Fruit fly (Drosophila melanogaster) whole organism, larva: Measurements from ENCODE around the gene CG17746.

Experiments used
- noc ChIP-seq: fragments of 200-800 bp; sonication (Bioruptor generic); optimal IDR thresholded peaks from 3 replicates; lab custom pipeline; 2019; ENCODE audit warnings: missing biosample characterization, mild to moderate bottlenecking, missing genetic modification characterization, moderate library complexity

Gene CG17746

DNA sequence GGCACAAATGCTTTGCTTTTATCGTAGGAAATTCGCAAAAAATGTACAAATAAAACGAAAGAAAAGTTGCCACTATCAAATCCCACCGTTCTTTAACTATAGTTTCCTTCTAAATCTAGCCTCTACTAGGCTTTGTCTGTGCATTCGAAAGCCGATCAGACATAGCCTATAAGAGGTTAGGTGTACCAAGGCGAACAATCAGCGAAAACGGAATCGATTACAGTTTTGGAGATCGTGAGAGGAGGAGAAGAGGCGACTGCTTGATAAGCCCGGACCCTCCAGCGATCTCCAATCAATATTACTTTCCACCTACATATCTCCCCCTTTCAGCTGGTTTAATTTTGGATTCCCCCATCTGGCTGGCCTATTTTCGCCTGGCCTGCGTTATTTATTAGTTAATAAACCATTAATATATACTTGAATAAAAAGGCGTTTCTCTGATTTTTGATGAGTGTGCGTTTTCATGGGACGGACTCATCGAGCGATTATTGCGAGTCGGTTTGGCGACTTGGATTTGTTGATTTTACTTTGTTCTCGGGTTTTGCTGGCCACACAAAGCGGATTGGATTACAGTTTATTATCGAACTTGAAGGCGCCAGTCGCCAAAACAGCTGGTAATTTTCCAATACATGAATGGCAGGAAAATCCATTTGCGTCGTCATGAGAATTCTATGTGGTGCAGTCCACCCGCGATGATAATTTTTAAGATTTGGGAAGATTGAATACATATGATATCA lies 11.7 kb upstream of the CG17746 start:
- no peak for TF ChIP-seq noc (tag; lab: Kevin White, UChicago)

DNA sequence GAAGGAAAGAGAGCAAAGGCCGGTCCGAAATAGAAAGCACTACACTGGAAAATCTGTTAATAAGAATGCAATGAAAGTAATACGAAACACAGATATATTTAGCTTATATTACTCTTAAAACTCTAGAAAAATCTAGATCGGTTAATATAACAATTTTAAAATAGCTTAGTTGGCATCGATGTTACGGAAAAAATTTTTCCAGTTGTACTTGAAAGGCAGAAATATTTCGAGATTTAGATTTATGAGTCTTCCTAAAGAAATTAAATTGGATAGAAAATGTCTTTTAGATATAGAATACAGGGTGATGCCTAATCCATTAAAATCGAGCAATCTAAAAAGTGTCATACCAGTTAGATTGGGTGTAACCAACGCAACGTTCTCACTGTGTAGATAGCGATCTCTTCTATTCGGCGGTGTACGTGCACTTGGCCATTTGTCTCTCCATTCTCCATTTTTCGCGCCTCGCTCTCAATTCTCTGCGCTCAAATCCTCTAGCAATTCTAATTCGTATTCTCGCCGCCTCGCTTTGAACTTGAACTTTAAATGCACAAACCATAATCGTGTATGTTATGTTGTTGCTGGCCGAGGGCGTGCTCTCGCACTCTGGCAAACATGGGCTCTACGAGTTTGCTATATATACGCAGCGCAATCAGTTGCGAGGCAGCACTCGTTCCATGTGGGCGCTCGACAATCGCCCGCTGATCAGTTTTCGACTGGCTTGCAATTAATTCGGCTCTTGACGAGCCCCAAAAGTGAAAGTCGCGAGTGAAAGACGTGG lies 10.8 kb upstream of the CG17746 start:
- TF ChIP-seq noc (tag; lab: Kevin White, UChicago) = peak; percentile 98

DNA sequence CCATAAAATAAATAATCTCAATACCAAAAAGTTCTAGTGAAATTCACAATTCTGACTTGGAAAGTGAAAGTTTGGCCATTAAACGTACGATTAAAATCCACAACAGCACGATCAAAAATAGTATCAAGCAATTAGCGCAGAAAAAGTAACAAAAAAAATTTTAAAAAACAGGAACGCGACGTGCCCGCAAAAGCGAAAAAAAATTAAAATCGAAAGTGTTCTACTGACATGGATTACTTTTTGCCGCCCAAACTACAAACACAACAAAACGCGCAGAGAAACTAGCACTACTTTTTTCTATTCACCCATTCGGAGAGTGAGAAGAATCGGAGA lies 10.3 kb upstream of the CG17746 start:
- TF ChIP-seq noc (tag; lab: Kevin White, UChicago) = no peak

DNA sequence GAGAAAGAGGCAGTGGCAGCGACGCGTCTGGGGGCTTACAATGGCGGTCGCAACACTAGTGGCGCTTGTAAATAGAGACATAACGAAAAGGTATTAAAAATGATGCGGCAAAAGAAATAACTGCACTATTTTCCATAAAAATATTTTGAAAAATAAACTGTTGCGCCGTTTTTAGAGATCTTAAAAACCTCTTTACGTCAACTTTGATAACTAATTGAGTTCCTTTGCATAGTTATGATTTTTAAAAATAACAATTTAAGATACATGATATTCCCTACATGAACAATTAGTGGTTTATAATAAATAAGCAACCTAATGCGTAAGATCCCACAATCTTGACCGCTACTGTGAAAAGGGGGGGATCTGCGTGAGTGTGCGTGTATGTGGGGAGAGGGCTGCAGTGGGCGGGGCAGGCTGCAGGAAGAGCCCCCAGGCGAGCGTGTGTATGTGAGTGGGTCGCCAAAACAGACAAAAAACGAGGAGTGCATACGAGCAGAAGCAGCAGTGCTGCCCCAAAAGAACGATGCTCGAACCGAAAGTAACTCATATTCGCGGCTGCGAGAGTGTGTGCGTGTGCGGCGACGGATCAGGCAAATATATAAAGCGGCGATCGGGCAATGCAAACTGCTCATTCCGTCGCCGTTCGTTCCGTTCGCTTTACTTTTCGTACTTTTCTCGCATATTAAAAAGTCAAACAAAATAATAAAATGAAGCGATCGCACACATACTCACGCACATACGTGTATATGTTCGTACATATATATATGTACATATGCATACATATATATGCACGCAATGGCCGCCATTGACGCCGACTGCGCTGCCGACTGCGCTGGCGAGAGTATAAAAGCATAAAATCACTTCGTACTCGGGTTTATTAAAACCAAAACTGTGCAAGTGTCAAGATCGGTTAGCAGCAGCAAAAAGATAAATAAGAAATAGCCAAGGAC lies 9.6 kb upstream of the CG17746 start:
- peak; percentile 83 for TF ChIP-seq noc (tag; lab: Kevin White, UChicago)

DNA sequence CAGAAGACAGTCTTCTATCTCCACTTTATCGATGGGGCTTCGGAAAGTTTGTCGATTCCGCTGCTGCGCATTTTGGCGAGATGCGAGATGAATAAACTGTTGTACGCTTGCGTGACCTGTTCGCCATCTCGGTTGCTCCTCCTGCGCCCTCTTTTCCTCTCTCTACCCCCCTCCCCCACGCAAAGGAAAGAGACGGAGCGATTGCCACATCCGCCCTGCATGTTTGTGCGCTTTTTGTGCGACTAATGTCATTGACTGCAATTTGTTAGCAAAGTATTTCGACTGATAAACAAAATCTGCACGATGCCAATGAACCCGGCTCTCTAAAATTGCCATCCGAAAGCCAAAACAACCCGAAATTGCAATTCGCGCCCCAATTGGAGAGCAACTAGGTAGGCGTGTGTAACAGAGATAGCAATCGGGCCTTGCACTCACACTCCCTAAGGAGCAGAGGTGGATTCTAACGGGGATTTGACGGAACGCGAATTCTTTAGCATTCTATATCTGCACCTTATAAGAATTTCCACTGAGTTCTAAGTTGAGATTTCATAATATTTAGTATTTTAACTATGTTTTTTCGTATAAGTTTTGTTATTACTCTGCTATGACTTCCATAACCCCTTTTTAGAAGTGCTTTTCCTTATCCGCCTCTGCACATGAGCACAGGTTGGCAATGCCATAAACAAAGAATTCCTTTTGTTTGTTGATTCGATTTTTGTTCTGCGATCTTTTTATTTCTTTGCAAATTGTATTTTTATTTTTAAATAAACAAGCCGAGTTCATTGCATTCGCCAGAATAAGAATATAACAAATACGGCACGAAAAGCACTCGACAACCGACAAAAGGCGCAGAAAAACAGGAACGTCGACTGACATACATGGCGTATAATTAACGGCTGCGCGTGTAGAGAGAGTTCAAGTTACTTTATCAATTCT lies 8.0 kb upstream of the CG17746 start, which contains the start of gene CG43389:
TSS of gene CG43389 (plus strand) at position 886 of the 936 bp plus-strand sequence.
- no peak for TF ChIP-seq noc (tag; lab: Kevin White, UChicago)

DNA sequence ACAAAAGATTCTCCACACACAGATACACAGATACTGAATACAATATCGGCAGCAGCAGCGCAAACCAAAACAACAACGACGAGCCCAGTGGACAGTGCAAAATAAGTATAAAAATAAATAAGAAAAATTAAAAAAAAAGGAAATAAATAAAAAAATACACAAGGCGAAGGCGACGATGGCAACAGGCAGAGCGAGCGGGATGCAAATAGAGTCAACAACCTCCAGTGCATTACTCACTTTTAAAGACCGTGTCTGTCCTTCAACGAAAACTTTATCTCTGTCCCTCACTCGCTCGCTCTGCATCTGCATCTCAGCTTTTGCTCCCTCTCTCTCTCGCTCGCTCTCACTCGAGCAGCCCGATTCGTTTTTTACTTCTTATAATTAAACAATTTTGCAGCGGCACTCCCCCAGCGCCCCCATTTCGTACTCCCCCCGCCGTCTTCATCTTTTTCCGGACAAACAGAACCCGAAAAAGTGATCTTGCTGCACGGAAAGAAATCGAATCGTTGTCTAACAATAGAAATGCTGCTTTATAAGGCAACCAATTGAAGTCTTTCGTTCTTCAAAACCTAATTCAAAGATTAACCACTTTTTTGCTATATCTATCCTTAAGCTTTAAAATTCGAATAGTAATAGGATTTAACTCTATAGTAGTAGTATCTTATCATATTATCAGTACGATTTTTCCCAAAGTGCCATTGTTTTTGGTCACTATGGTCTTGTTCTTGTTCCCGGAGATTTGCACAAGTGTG lies 7.2 kb upstream of the CG17746 start:
- TF ChIP-seq noc (tag; lab: Kevin White, UChicago) = no peak

DNA sequence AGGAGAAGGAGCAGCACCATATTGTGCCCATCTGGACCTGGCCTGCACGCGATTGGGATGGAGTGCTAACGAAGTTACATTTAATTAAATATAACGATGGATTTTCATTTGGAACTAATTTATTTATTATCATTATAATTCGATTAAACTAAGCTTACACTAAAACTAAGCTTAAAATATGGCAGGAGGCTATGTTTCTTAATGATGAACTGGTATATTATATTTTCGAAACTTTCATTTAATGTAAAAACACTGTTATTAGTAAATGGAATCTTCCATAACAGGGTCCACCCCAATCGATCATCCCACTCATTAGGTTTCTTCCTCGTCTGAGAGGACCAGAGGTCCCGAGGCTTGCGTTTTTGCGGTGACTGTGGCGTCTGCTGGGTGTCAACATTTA lies 5.8 kb upstream of the CG17746 start:
- no peak for TF ChIP-seq noc (tag; lab: Kevin White, UChicago)

DNA sequence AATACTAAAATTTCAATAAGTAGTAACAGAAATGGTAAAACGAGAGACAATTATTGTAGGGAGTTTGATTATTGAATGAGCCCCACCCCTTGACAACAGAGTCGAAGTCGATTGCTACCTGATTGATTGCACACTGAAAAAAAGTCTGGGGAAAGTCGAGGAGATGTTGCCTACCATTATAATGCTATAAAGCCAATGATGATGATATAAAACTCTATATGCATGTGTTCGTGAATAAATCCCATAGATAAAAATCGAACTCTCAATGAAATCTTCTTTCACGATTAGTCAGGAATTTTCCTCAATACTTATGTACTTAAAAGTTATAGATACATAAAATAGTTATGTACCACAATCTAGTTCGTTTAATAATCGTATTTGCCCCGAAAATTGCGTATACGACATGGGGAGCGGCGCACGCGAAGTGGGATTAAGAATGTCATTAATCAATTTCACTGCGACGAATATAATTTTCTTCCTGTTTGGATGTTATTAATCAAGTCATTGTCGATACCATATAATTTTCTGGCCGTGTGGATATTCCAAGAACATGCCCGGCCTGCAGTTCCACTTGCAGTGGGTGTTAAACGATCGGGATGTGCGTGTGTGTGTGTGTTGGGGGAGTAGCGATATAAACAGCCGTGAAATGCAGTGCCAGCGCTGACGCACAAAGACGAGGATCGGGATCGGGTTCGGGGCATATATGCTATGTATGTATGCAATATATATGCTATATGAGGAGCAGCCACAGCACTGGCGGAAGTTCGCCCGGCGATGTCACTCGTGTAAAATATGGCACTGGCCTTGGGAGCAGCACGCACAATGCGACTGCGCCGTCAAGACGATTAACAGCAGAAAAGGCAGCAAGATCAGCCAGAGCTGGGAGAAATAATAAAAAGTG lies 5.1 kb upstream of the CG17746 start, which contains the start of gene CG12078:
TSS of gene CG12078 (minus strand) at position 51 of the 901 bp plus-strand sequence.
- no peak for TF ChIP-seq noc (tag; lab: Kevin White, UChicago)

DNA sequence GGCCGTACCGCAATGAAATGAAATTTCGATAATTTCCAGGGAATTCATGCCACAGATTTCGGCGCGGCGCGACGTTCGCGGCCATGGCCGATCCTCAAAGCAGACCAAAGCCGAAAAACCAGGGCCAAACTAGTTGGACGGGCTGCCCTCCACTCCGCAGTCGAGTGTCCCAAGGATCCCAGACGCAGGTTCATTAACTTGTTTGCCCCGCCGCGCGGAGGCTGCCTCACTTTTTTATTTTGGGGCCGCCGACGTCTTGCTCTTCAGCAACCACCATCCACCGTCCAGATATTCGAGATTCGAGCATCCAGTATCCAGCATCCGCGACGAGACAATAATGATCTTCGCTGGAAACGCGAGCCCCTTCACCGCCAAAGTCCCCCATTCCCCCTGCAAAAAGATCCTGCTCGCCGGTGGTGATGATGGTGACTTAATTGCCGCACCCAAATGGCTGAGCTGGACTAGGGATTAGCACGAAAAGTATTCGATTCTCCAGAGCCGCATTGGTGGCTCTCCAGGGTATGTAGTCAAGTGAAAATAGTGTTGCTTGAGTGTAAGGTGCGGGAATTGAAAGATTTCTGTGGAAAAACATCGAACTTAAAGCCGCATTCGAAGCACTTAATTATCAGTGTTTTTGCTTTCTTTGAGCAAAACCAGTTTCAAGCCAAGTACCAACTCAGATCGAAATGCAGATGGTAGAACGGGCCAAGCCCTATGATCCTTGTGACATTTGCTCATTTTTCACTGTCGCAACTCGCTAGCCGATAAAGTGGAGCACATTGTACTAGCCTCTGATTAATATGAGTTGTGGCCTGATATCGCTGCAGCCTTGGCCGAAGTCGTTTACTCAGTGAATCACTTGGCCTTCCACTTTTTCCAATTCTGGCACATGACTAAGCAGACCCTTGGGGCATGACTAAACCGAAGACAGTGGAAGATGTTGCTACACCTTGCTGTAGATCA lies 3.0 kb upstream of the CG17746 start:
- no peak for TF ChIP-seq noc (tag; lab: Kevin White, UChicago)

DNA sequence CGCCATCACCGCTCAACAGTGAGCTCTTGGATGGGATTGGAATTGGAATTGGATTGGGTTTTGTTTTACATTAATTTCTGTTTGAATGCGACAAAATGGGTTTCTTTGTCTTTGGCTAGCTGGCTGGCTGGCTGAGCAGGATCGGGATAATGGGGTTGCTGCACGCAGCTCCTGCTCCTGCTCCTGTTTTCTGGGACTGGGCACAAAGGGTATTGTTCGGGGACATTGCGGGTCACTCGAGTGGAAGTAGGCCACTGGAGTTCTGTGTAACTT lies 1.9 kb upstream of the CG17746 start:
- no peak for TF ChIP-seq noc (tag; lab: Kevin White, UChicago)

DNA sequence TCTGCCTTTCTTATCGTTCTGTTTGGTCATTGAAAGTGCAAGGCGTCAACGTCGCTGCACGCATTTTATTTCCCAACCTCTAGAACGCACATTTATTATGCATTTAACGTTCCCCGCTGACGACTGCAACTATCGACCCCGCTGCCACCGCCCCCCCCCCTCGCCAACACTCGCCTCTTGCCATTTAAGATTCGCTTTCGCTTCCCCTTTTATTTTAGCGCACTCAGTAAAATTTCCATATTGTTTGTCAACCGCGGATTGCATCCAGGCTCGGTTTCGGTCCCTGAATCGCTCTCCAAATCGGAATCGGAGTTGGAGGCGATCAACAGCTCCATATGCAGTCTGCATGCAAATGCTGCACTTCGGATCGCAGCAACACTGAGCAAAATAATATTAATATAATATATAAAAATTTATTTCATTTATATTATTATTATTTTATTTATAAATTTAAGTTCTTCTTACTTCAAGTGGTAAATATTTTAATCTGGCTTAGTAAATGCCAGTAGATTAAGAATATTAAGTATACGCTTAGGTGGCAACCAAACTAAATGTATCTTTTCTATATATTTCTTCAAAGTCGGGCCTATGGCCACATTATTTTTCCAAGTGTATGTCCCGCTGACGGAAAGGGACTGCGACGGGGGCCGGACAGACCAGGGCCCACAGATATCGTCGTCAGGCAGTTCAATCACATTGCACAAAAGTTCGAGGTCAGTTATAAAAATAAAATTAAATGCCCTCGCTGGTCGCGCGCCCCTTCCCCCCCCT lies 1.4 kb upstream of the CG17746 start:
- no peak for TF ChIP-seq noc (tag; lab: Kevin White, UChicago)
